Worm (Caenorhabditis elegans) whole organism, L1 larva: ENCODE data around the gene fbxa-196.

Experiments used
- C16A3.4 ChIP-seq: fragments of 150-350 bp; optimal IDR thresholded peaks from 2 replicates; lab custom pipeline; 2014; ENCODE audit warnings: missing biosample characterization, missing genetic modification characterization
- C34B4.2 ChIP-seq: sonication (generic microtip); optimal IDR thresholded peaks from 2 replicates; lab custom pipeline; 2017; ENCODE audit warnings: mild to moderate bottlenecking, missing genetic modification characterization, missing compliant biosample characterization
- aha-1 ChIP-seq: fragments of 150-350 bp; optimal IDR thresholded peaks from 2 replicates; lab custom pipeline; 2014; ENCODE audit warnings: missing biosample characterization, missing genetic modification characterization
- aly-2 ChIP-seq: fragments of 150-350 bp; optimal IDR thresholded peaks from 2 replicates; lab custom pipeline; 2014; ENCODE audit warnings: missing biosample characterization, missing genetic modification characterization
- blmp-1 ChIP-seq: fragments of 150-350 bp; optimal IDR thresholded peaks from 2 replicates; lab custom pipeline; 2014; ENCODE audit warnings: missing biosample characterization, missing genetic modification characterization
- ceh-8 ChIP-seq: fragments of 200-800 bp; sonication (Bioruptor generic); optimal IDR thresholded peaks from 2 replicates; lab custom pipeline; 2018; ENCODE audit warnings: mild to moderate bottlenecking, missing genetic modification characterization, moderate library complexity, missing compliant biosample characterization
- dsc-1 ChIP-seq: sonication (generic microtip); optimal IDR thresholded peaks from 2 replicates; lab custom pipeline; 2016; ENCODE audit warnings: mild to moderate bottlenecking, missing genetic modification characterization, missing compliant biosample characterization
- egl-27 ChIP-seq, 2 experiments: fragments of 150-350 bp in 1 of 2; sonication (generic microtip); optimal IDR thresholded peaks; 3 replicates each; lab custom pipeline; 2017 to 2018; ENCODE audit warnings: missing biosample characterization in 2 of 2, missing genetic modification characterization in 2 of 2, missing genetic modification reagents in 2 of 2
- elt-2 ChIP-seq: sonication (generic microtip); optimal IDR thresholded peaks from 2 replicates; lab custom pipeline; 2016; ENCODE audit warnings: missing genetic modification characterization, mild to moderate bottlenecking, inconsistent platforms, missing compliant biosample characterization, missing genetic modification reagents
- elt-3 ChIP-seq, 6 experiments: fragments of 150-350 bp in 1 of 6; sonication (generic microtip); optimal IDR thresholded peaks; 2 replicates each; lab custom pipeline; 2017 to 2018; ENCODE audit warnings: missing biosample characterization in 6 of 6, missing genetic modification characterization in 6 of 6, inconsistent platforms in 1 of 6
- fkh-10 ChIP-seq: sonication (generic microtip); optimal IDR thresholded peaks from 2 replicates; lab custom pipeline; 2017; ENCODE audit warnings: missing biosample characterization, missing genetic modification reagents, missing genetic modification characterization
- fkh-8 ChIP-seq: sonication (generic microtip); optimal IDR thresholded peaks from 2 replicates; lab custom pipeline; 2016; ENCODE audit warnings: mild to moderate bottlenecking, missing genetic modification characterization, missing compliant biosample characterization
- grh-1 ChIP-seq: fragments of 200-800 bp; sonication (Bioruptor generic); IDR thresholded peaks from 2 replicates; pipeline ENCODE4 v1.3.6; 2022; ENCODE audit warnings: missing genetic modification reagents, missing genetic modification characterization, missing compliant biosample characterization
- irx-1 ChIP-seq: sonication (generic microtip); optimal IDR thresholded peaks from 2 replicates; lab custom pipeline; 2016; ENCODE audit warnings: missing genetic modification characterization, missing compliant biosample characterization
- jun-1 ChIP-seq: fragments of 150-350 bp; optimal IDR thresholded peaks from 2 replicates; lab custom pipeline; 2014; ENCODE audit warnings: missing biosample characterization, missing genetic modification reagents, missing genetic modification characterization
- lin-14 ChIP-seq: fragments of 200-800 bp; sonication (Bioruptor generic); optimal IDR thresholded peaks from 2 replicates; lab custom pipeline; 2018; ENCODE audit warnings: mild to moderate bottlenecking, missing genetic modification characterization, moderate library complexity, missing compliant biosample characterization
- lin-35 ChIP-seq, 2 experiments: fragments of 150-350 bp; optimal IDR thresholded peaks; 2 replicates each; lab custom pipeline; 2014; ENCODE audit warnings: missing biosample characterization in 2 of 2, missing genetic modification characterization in 2 of 2, missing genetic modification reagents in 2 of 2
- mef-2 ChIP-seq: fragments of 150-350 bp; optimal IDR thresholded peaks from 2 replicates; lab custom pipeline; 2014; ENCODE audit warnings: missing biosample characterization, missing genetic modification characterization
- mep-1 ChIP-seq: fragments of 150-350 bp; optimal IDR thresholded peaks from 2 replicates; lab custom pipeline; 2014; ENCODE audit warnings: missing biosample characterization, missing genetic modification characterization
- nhr-71 ChIP-seq: sonication (generic microtip); optimal IDR thresholded peaks from 2 replicates; lab custom pipeline; 2016; ENCODE audit warnings: mild to moderate bottlenecking, missing genetic modification characterization, moderate library complexity, missing compliant biosample characterization
- nhr-76 ChIP-seq: sonication (generic microtip); optimal IDR thresholded peaks from 2 replicates; lab custom pipeline; 2017; ENCODE audit warnings: missing biosample characterization, missing genetic modification characterization
- nhr-85 ChIP-seq: sonication (generic microtip); peaks from one replicate; lab custom pipeline; 2016; ENCODE audit warnings: missing genetic modification characterization, inconsistent platforms, missing compliant biosample characterization
- nhr-90 ChIP-seq: sonication (generic microtip); optimal IDR thresholded peaks from 2 replicates; lab custom pipeline; 2016; ENCODE audit warnings: mild to moderate bottlenecking, missing genetic modification characterization, missing compliant biosample characterization; ENCODE audit not compliant: poor library complexity
- skn-1 ChIP-seq: fragments of 150-350 bp; optimal IDR thresholded peaks from 2 replicates; lab custom pipeline; 2014; ENCODE audit warnings: missing biosample characterization, missing genetic modification characterization
- sox-4 ChIP-seq: sonication (generic microtip); optimal IDR thresholded peaks from 2 replicates; lab custom pipeline; 2016; ENCODE audit warnings: missing genetic modification characterization, missing compliant biosample characterization
- tbx-2 ChIP-seq: sonication (generic microtip); optimal IDR thresholded peaks from 2 replicates; lab custom pipeline; 2016; ENCODE audit warnings: missing genetic modification characterization, missing compliant biosample characterization
- unc-86 ChIP-seq: sonication (generic microtip); optimal IDR thresholded peaks from 2 replicates; lab custom pipeline; 2016; ENCODE audit warnings: missing genetic modification characterization, missing compliant biosample characterization
- ztf-4 ChIP-seq: fragments of 150-350 bp; optimal IDR thresholded peaks from 2 replicates; lab custom pipeline; 2014; ENCODE audit warnings: missing biosample characterization, missing genetic modification characterization

fbxa-196 gene

ce11 chrV:6492497-6492896 lies 44.0 kb downstream of the fbxa-196 start:
- TF ChIP-seq elt-2 (tag; lab: Kevin White, UChicago) (peak; percentile 67), aha-1 (tag; lab: Kevin White, UChicago) (no peak), lin-35 (GFP tag; optimal IDR thresholded peaks at IDR 0.05; lab: Kevin White, UChicago) (peak in 1 of 2 experiments; percentile 8)

- TF ChIP-seq skn-1 (tag; lab: Kevin White, UChicago) (no peak), nhr-85 (tag; lab: Kevin White, UChicago) (peak; percentile 65), C16A3.4 (tag; lab: Kevin White, UChicago) (no peak), mep-1 (tag; lab: Kevin White, UChicago) (no peak), unc-86 (no peak), mef-2 (tag; lab: Kevin White, UChicago) (no peak), irx-1 (no peak), aly-2 (tag; lab: Kevin White, UChicago) (no peak), fkh-10 (GFP tag; lab: Kevin White, UChicago) (no peak)
Observed at ce11 chrV:6493821-6494220, 45.4 kb downstream of the fbxa-196 start, which contains the start of gene cpt-6. cpt-6 (minus strand) TSS chrV:6493921.

- TF ChIP-seq blmp-1 (tag; lab: Kevin White, UChicago) (peak; percentile 94), aha-1 (tag; lab: Kevin White, UChicago) (no peak)
Observed at ce11 chrV:6495353-6495752, 46.9 kb downstream of the fbxa-196 start.

ce11 chrV:6496611-6497158 lies 48.2 kb downstream of the fbxa-196 start, which contains the start of gene dgtr-1:
dgtr-1 (plus strand) TSS chrV:6497108.
- no peak for TF ChIP-seq egl-27 (tag; optimal IDR thresholded peaks at IDR 0.05; lab: Kevin White, UChicago)

ce11 chrV:6498441-6498840 lies 50.0 kb downstream of the fbxa-196 start:
- TF ChIP-seq skn-1 (tag; lab: Kevin White, UChicago) (no peak), fkh-8 (no peak), lin-14 (GFP tag; lab: Kevin White, UChicago) (peak; percentile 11), ztf-4 (tag; lab: Kevin White, UChicago) (no peak), lin-35 (GFP tag; optimal IDR thresholded peaks at IDR 0.05; lab: Kevin White, UChicago) (no peak)
- TF ChIP-seq, all 84 proteins: peak for 1

ce11 chrV:6498903-6499302 lies 50.4 kb downstream of the fbxa-196 start, which contains the start of gene W01A11.1:
W01A11.1 (plus strand) TSS chrV:6499224.
- TF ChIP-seq C34B4.2 = no peak
- TF ChIP-seq unc-86 = no peak
- TF ChIP-seq sox-4 (tag; lab: Kevin White, UChicago) = no peak
- no peak for TF ChIP-seq aha-1 (tag; lab: Kevin White, UChicago)
- TF ChIP-seq mef-2 (tag; lab: Kevin White, UChicago) = no peak
- no peak for TF ChIP-seq nhr-76 (tag; lab: Kevin White, UChicago)
- TF ChIP-seq elt-3 (tag; optimal IDR thresholded peaks at IDR 0.05; lab: Kevin White, UChicago) = no peak
- no peak for TF ChIP-seq tbx-2 (tag; lab: Kevin White, UChicago)
- no peak for TF ChIP-seq nhr-90 (tag; lab: Kevin White, UChicago)
- no peak for TF ChIP-seq ceh-8 (GFP tag; lab: Kevin White, UChicago)
- TF ChIP-seq jun-1 = no peak
- no peak for TF ChIP-seq dsc-1 (tag; lab: Kevin White, UChicago)
- no peak for TF ChIP-seq grh-1
- TF ChIP-seq nhr-71 (tag; lab: Kevin White, UChicago) = no peak
